Worm (Caenorhabditis elegans) whole organism, L2 larva: ENCODE data around the gene F16H6.9.

Experiments used
- crh-2 ChIP-seq: sonication (generic microtip); optimal IDR thresholded peaks from 2 replicates; lab custom pipeline; 2017; ENCODE audit warnings: missing biosample characterization, missing genetic modification characterization
- lsy-2 ChIP-seq, 2 experiments: fragments of 150-350 bp in 1 of 2; sonication (generic microtip) in 1 of 2; optimal IDR thresholded peaks; 2 replicates each; lab custom pipeline; 2014 to 2017; ENCODE audit warnings: missing biosample characterization in 2 of 2, missing genetic modification characterization in 2 of 2
- ztf-4 ChIP-seq: fragments of 150-350 bp; optimal IDR thresholded peaks from 2 replicates; lab custom pipeline; 2014; ENCODE audit warnings: missing biosample characterization, missing genetic modification characterization

- TF ChIP-seq crh-2 (tag; lab: Kevin White, UChicago), result no peak
- TF ChIP-seq ztf-4, result no peak
- no peak for TF ChIP-seq lsy-2 (tag; optimal IDR thresholded peaks at IDR 0.05; lab: Kevin White, UChicago)
Observed at ce11 chrV:18178659-18179058, 38.2 kb upstream of the F16H6.9 start, which contains the start of gene C31G12.4.
